Worm (Caenorhabditis elegans) whole organism, early embryonic: ENCODE results near the gene T23B12.6.

ENCODE experiments used
- F13C5.2 ChIP-seq: sonication (generic microtip); optimal IDR thresholded peaks from 2 replicates; lab custom pipeline; 2017; ENCODE audit warnings: mild to moderate bottlenecking, missing genetic modification characterization, inconsistent platforms, missing compliant biosample characterization
- aly-1 ChIP-seq: sonication (generic microtip); optimal IDR thresholded peaks from 2 replicates; lab custom pipeline; 2016; ENCODE audit warnings: missing genetic modification characterization, missing compliant biosample characterization
- ama-1 ChIP-seq: fragments of 150-350 bp; optimal IDR thresholded peaks from 2 replicates; lab custom pipeline; 2014
- ceh-13 ChIP-seq: fragments of 200-800 bp; sonication (Bioruptor generic); optimal IDR thresholded peaks from 2 replicates; lab custom pipeline; 2018; ENCODE audit warnings: mild to moderate bottlenecking, missing genetic modification characterization, missing compliant biosample characterization
- ceh-36 ChIP-seq: sonication (generic microtip); optimal IDR thresholded peaks from 2 replicates; lab custom pipeline; 2016; ENCODE audit warnings: missing genetic modification characterization, inconsistent platforms, missing compliant biosample characterization
- ets-7 ChIP-seq: sonication (generic microtip); optimal IDR thresholded peaks from 2 replicates; lab custom pipeline; 2016; ENCODE audit warnings: missing genotype, missing genetic modification characterization, missing compliant biosample characterization
- flt-1 ChIP-seq: fragments of 200-800 bp; sonication (Bioruptor generic); IDR thresholded peaks from 2 replicates; pipeline ENCODE4 v1.3.6; 2022; ENCODE audit warnings: missing genetic modification characterization, missing compliant biosample characterization
- hmbx-1 ChIP-seq: sonication (generic microtip); optimal IDR thresholded peaks from 2 replicates; lab custom pipeline; 2016; ENCODE audit warnings: mild to moderate bottlenecking, missing genetic modification characterization, missing compliant biosample characterization
- hmg-4 ChIP-seq: fragments of 200-800 bp; sonication (Bioruptor generic); optimal IDR thresholded peaks from 2 replicates; lab custom pipeline; 2018; ENCODE audit warnings: mild to moderate bottlenecking, missing genetic modification characterization, missing compliant biosample characterization
- scrt-1 ChIP-seq: fragments of 200-800 bp; sonication (Bioruptor generic); IDR thresholded peaks from 2 replicates; pipeline ENCODE4 v1.3.6; 2022; ENCODE audit warnings: missing genetic modification characterization, missing compliant biosample characterization
- sea-1 ChIP-seq: fragments of 200-800 bp; sonication (Bioruptor generic); conservative IDR thresholded peaks from 2 replicates; pipeline ENCODE4 v1.3.6; 2022; ENCODE audit warnings: missing genetic modification characterization, missing compliant biosample characterization
- tbx-11 ChIP-seq: fragments of 200-800 bp; sonication (Bioruptor generic); IDR thresholded peaks from 2 replicates; pipeline ENCODE4 v1.3.6; 2022; ENCODE audit warnings: missing genetic modification characterization, missing compliant biosample characterization

- TF ChIP-seq flt-1, result no peak
- TF ChIP-seq ceh-13 (GFP tag; lab: Kevin White, UChicago), result no peak
- no peak for TF ChIP-seq ama-1 (lab: Kevin White, UChicago)
- no peak for TF ChIP-seq ets-7 (tag; lab: Kevin White, UChicago)
- TF ChIP-seq hmbx-1 (tag; lab: Kevin White, UChicago), result no peak
- TF ChIP-seq scrt-1, result no peak
- no peak for TF ChIP-seq F13C5.2 (tag; lab: Kevin White, UChicago)
- no peak for TF ChIP-seq sea-1 (GFP tag; lab: Robert Waterston, UW)
- TF ChIP-seq hmg-4 (GFP tag; lab: Kevin White, UChicago), result no peak
- no peak for TF ChIP-seq aly-1 (tag; lab: Kevin White, UChicago)
- no peak for TF ChIP-seq ceh-36 (tag; lab: Kevin White, UChicago)
- TF ChIP-seq tbx-11, result no peak
Observed at ce11 chrV:8447928-8448327, 12.3 kb downstream of the T23B12.6 start, which contains the start of gene T23B12.5.
